Worm (Caenorhabditis elegans) whole organism, dauer: ENCODE measurements around the gene sru-39.

Experiments used
- unc-62 ChIP-seq: sonication (generic microtip); optimal IDR thresholded peaks from 2 replicates; lab custom pipeline; 2017; ENCODE audit warnings: missing biosample characterization, missing genetic modification reagents, missing genetic modification characterization

sru-39 gene

ce11 chrV:9779418-9779817, 23.9 kb upstream of the sru-39 start, which contains the start of gene F46B6.4:
Gene F46B6.4 (minus strand): TSS chrV:9779518.
- TF ChIP-seq unc-62 = no peak

- no peak for TF ChIP-seq unc-62
Observed at ce11 chrV:9782045-9782444, 21.2 kb upstream of the sru-39 start.

ce11 chrV:9782969-9783368, 20.3 kb upstream of the sru-39 start, which contains the start of gene F46B6.5:
Gene F46B6.5 (minus strand): TSS chrV:9783069.
- no peak for TF ChIP-seq unc-62

ce11 chrV:9784215-9784614, 19.1 kb upstream of the sru-39 start:
- no peak for TF ChIP-seq unc-62

- no peak for TF ChIP-seq unc-62
Observed at ce11 chrV:9786721-9787131, 16.6 kb upstream of the sru-39 start, which contains the start of gene F46B6.6. Gene F46B6.6 (minus strand): TSS chrV:9786868.

ce11 chrV:9789657-9790261, 13.5 kb upstream of the sru-39 start, which contains the start of gene ztf-7:
Gene ztf-7 (minus strand): TSS chrV:9789707.
- TF ChIP-seq unc-62 = no peak

- TF ChIP-seq unc-62 = no peak
Observed at ce11 chrV:9791332-9791731, 11.9 kb upstream of the sru-39 start, which contains the start of gene lipl-2. Gene lipl-2 (plus strand): TSS chrV:9791567.

ce11 chrV:9794997-9795396, 8.3 kb upstream of the sru-39 start:
- TF ChIP-seq unc-62 = no peak

- no peak for TF ChIP-seq unc-62
Observed at ce11 chrV:9796002-9796401, 7.3 kb upstream of the sru-39 start.

ce11 chrV:9796562-9796961, 6.7 kb upstream of the sru-39 start, which contains the start of gene F46B6.9:
Gene F46B6.9 (plus strand): TSS chrV:9796862.
- no peak for TF ChIP-seq unc-62

ce11 chrV:9798212-9798611, 5.1 kb upstream of the sru-39 start:
- no peak for TF ChIP-seq unc-62

ce11 chrV:9799076-9799475, 4.2 kb upstream of the sru-39 start, which contains the start of gene F46B6.13:
Gene F46B6.13 (minus strand): TSS chrV:9799176.
- no peak for TF ChIP-seq unc-62

- TF ChIP-seq unc-62 = no peak
Observed at ce11 chrV:9801965-9802364, 1.3 kb upstream of the sru-39 start, which contains the start of gene F46B6.10. Gene F46B6.10 (minus strand): TSS chrV:9802065.

- TF ChIP-seq unc-62 = no peak
Observed at ce11 chrV:9805161-9805560, 1.9 kb downstream of the sru-39 start, which contains the start of gene sru-37. Gene sru-37 (plus strand): TSS chrV:9805461.

ce11 chrV:9811154-9811553, 7.9 kb downstream of the sru-39 start, which contains the start of gene sru-29:
Gene sru-29 (plus strand): TSS chrV:9811454.
- no peak for TF ChIP-seq unc-62

ce11 chrV:9812216-9812615, 8.9 kb downstream of the sru-39 start:
- no peak for TF ChIP-seq unc-62

ce11 chrV:9813527-9813926, 10.3 kb downstream of the sru-39 start, which contains the start of gene sru-30:
Gene sru-30 (plus strand): TSS chrV:9813827.
- TF ChIP-seq unc-62 = no peak

ce11 chrV:9816390-9816789, 13.1 kb downstream of the sru-39 start, which contains the start of gene sru-31:
Gene sru-31 (plus strand): TSS chrV:9816690.
- no peak for TF ChIP-seq unc-62
